Worm (Caenorhabditis elegans) whole organism, dauer: ENCODE results near the gene C18A3.11.

Experiments used
- unc-62 ChIP-seq: sonication (generic microtip); optimal IDR thresholded peaks from 2 replicates; lab custom pipeline; 2017; ENCODE audit warnings: missing biosample characterization, missing genetic modification reagents, missing genetic modification characterization

C18A3.11 gene

ce11 chrII:5730343-5731083 lies at the start of gene C18A3.11, which contains the start of gene C18A3.7:
TSS of gene C18A3.11 (plus strand) at chrII:5731033.
TSS of gene C18A3.7 (minus strand) at chrII:5730443.
- no peak for TF ChIP-seq unc-62

- TF ChIP-seq unc-62, result no peak
Measured at ce11 chrII:5688959-5689358, 41.9 kb upstream of the C18A3.11 start, which contains the start of gene C25H3.11. TSS of gene C25H3.11 (minus strand) at chrII:5689040.

ce11 chrII:5691216-5691771 lies 39.5 kb upstream of the C18A3.11 start, which contains the start of the genes ndub-5 and eif-2D:
TSS of gene ndub-5 (minus strand) at chrII:5691353.
TSS of gene eif-2D (plus strand) at chrII:5691721.
- TF ChIP-seq unc-62, result no peak

- no peak for TF ChIP-seq unc-62
Measured at ce11 chrII:5693893-5694292, 36.9 kb upstream of the C18A3.11 start, which contains the start of gene C25H3.3. TSS of gene C25H3.3 (plus strand) at chrII:5694193.

- no peak for TF ChIP-seq unc-62
Measured at ce11 chrII:5694798-5695197, 36.0 kb upstream of the C18A3.11 start, which contains the start of gene C25H3.14. TSS of gene C25H3.14 (plus strand) at chrII:5695098.

- TF ChIP-seq unc-62, result no peak
Measured at ce11 chrII:5696218-5696617, 34.6 kb upstream of the C18A3.11 start.

ce11 chrII:5697338-5697737 lies 33.5 kb upstream of the C18A3.11 start:
- TF ChIP-seq unc-62, result no peak

ce11 chrII:5698254-5698653 lies 32.6 kb upstream of the C18A3.11 start:
- TF ChIP-seq unc-62, result no peak

ce11 chrII:5698869-5699268 lies 32.0 kb upstream of the C18A3.11 start, which contains the start of the genes C25H3.10 and C25H3.1:
TSS of gene C25H3.10 (minus strand) at chrII:5698969.
TSS of gene C25H3.1 (plus strand) at chrII:5699071.
- no peak for TF ChIP-seq unc-62

- no peak for TF ChIP-seq unc-62
Measured at ce11 chrII:5701485-5701884, 29.3 kb upstream of the C18A3.11 start.

- TF ChIP-seq unc-62, result no peak
Measured at ce11 chrII:5702611-5703192, 28.1 kb upstream of the C18A3.11 start.

ce11 chrII:5704479-5704878 lies 26.4 kb upstream of the C18A3.11 start:
- TF ChIP-seq unc-62, result no peak

ce11 chrII:5707532-5707931 lies 23.3 kb upstream of the C18A3.11 start, which contains the start of gene osta-2:
TSS of gene osta-2 (plus strand) at chrII:5707691.
- no peak for TF ChIP-seq unc-62

ce11 chrII:5708154-5708553 lies 22.7 kb upstream of the C18A3.11 start:
- no peak for TF ChIP-seq unc-62

ce11 chrII:5710835-5711234 lies 20.0 kb upstream of the C18A3.11 start:
- no peak for TF ChIP-seq unc-62

- TF ChIP-seq unc-62, result no peak
Measured at ce11 chrII:5712126-5712525, 18.7 kb upstream of the C18A3.11 start.

ce11 chrII:5714807-5715206 lies 16.0 kb upstream of the C18A3.11 start, which contains the start of the genes tiar-1 and lelo-4:
TSS of gene tiar-1 (minus strand) at chrII:5714823.
TSS of gene lelo-4 (plus strand) at chrII:5714924.
- no peak for TF ChIP-seq unc-62
